Worm (Caenorhabditis elegans) whole organism, young adult: Measurements from ENCODE around the gene F09C8.1.

Source experiments
- F33H1.4 ChIP-seq: fragments of 200-800 bp; sonication (Bioruptor generic); IDR thresholded peaks from 2 replicates; pipeline ENCODE4 v1.3.6; 2022; ENCODE audit warnings: missing genetic modification reagents, missing genetic modification characterization, missing compliant biosample characterization
- F52B5.7 ChIP-seq: sonication (generic microtip); optimal IDR thresholded peaks from 2 replicates; lab custom pipeline; 2016; ENCODE audit warnings: mild to moderate bottlenecking, missing genetic modification characterization, missing compliant biosample characterization
- K12H6.12 ChIP-seq: fragments of 200-800 bp; sonication (Bioruptor generic); optimal IDR thresholded peaks from 2 replicates; lab custom pipeline; 2018; ENCODE audit warnings: mild to moderate bottlenecking, missing genetic modification characterization, missing compliant biosample characterization
- bed-2 ChIP-seq: fragments of 200-800 bp; sonication (Bioruptor generic); IDR thresholded peaks from 2 replicates; pipeline ENCODE4 v1.3.6; 2022; ENCODE audit warnings: missing genetic modification reagents, missing genetic modification characterization, missing compliant biosample characterization
- ccch-3 ChIP-seq: fragments of 200-800 bp; sonication (Bioruptor generic); optimal IDR thresholded peaks from 2 replicates; lab custom pipeline; 2018; ENCODE audit warnings: mild to moderate bottlenecking, missing genetic modification characterization, missing compliant biosample characterization
- cebp-1 ChIP-seq, 2 experiments: fragments of 200-800 bp in 1 of 2; sonication (Bioruptor generic) in 1 of 2; sonication (generic microtip) in 1 of 2; IDR thresholded peaks in 1 of 2; optimal IDR thresholded peaks in 1 of 2; 2 replicates each; pipeline versions ENCODE4 v1.3.6 to Lab custom; 2017 to 2022; ENCODE audit warnings: missing compliant biosample characterization in 2 of 2, missing genetic modification characterization in 2 of 2, mild to moderate bottlenecking in 1 of 2, missing genetic modification reagents in 1 of 2, moderate library complexity in 1 of 2
- cebp-2 ChIP-seq: fragments of 200-800 bp; sonication (Bioruptor generic); IDR thresholded peaks from 2 replicates; pipeline ENCODE4 v1.3.6; 2022; ENCODE audit warnings: missing genetic modification characterization, missing compliant biosample characterization
- ceh-58 ChIP-seq: fragments of 200-800 bp; sonication (Bioruptor generic); IDR thresholded peaks from 2 replicates; pipeline ENCODE4 v1.3.6; 2022; ENCODE audit warnings: missing genetic modification characterization, missing compliant biosample characterization
- ceh-79 ChIP-seq: sonication (generic microtip); optimal IDR thresholded peaks from 2 replicates; lab custom pipeline; 2017; ENCODE audit warnings: mild to moderate bottlenecking, missing genetic modification characterization, missing compliant biosample characterization
- die-1 ChIP-seq: sonication (generic microtip); optimal IDR thresholded peaks from 2 replicates; lab custom pipeline; 2016; ENCODE audit warnings: missing genotype, mild to moderate bottlenecking, missing genetic modification characterization, missing compliant biosample characterization
- dox-1 ChIP-seq: fragments of 200-800 bp; sonication (Bioruptor generic); IDR thresholded peaks from 2 replicates; pipeline ENCODE4 v1.3.6; 2022; ENCODE audit warnings: missing genetic modification reagents, missing genetic modification characterization, missing compliant biosample characterization
- dpff-1 ChIP-seq: sonication (generic microtip); optimal IDR thresholded peaks from 2 replicates; lab custom pipeline; 2017; ENCODE audit warnings: mild to moderate bottlenecking, missing genetic modification characterization, missing compliant biosample characterization
- dpl-1 ChIP-seq: fragments of 150-350 bp; optimal IDR thresholded peaks from 2 replicates; lab custom pipeline; 2014; ENCODE audit warnings: missing biosample characterization, missing genetic modification reagents, missing genetic modification characterization
- egrh-3 ChIP-seq: fragments of 200-800 bp; sonication (Bioruptor generic); IDR thresholded peaks from 2 replicates; pipeline ENCODE4 v1.3.6; 2022; ENCODE audit warnings: missing genetic modification reagents, missing genetic modification characterization, missing compliant biosample characterization
- ekl-4 ChIP-seq: fragments of 200-800 bp; sonication (Bioruptor generic); IDR thresholded peaks from 2 replicates; pipeline ENCODE4 v1.3.6; 2022; ENCODE audit warnings: missing genetic modification reagents, missing genetic modification characterization, missing compliant biosample characterization
- fkh-3 ChIP-seq: sonication (generic microtip); optimal IDR thresholded peaks from 2 replicates; lab custom pipeline; 2016; ENCODE audit warnings: mild to moderate bottlenecking, missing genetic modification characterization, missing compliant biosample characterization
- gei-17 ChIP-seq: fragments of 200-800 bp; sonication (Bioruptor generic); optimal IDR thresholded peaks from 2 replicates; lab custom pipeline; 2018; ENCODE audit warnings: mild to moderate bottlenecking, missing genetic modification characterization, missing compliant biosample characterization
- lin-54 ChIP-seq: fragments of 200-800 bp; sonication (Bioruptor generic); optimal IDR thresholded peaks from 2 replicates; lab custom pipeline; 2018; ENCODE audit warnings: mild to moderate bottlenecking, missing genetic modification characterization, missing compliant biosample characterization
- lir-1 ChIP-seq: fragments of 200-800 bp; sonication (Bioruptor generic); conservative IDR thresholded peaks from 2 replicates; pipeline ENCODE4 v1.3.6; 2022; ENCODE audit warnings: missing genetic modification reagents, missing genetic modification characterization, missing compliant biosample characterization
- lsy-27 ChIP-seq: sonication (generic microtip); optimal IDR thresholded peaks from 2 replicates; lab custom pipeline; 2017; ENCODE audit warnings: missing genetic modification characterization, mild to moderate bottlenecking, missing compliant biosample characterization, antibody characterized with exemption, missing genotype, borderline replicate concordance; ENCODE audit not compliant: insufficient read depth
- madf-3 ChIP-seq: fragments of 200-800 bp; sonication (Bioruptor generic); IDR thresholded peaks from 2 replicates; pipeline ENCODE4 v1.3.6; 2022; ENCODE audit warnings: missing genetic modification reagents, missing genetic modification characterization, missing compliant biosample characterization
- madf-6 ChIP-seq: fragments of 200-800 bp; sonication (Bioruptor generic); IDR thresholded peaks from 2 replicates; pipeline ENCODE4 v1.3.6; 2022; ENCODE audit warnings: missing genetic modification reagents, missing genetic modification characterization, missing compliant biosample characterization
- mcd-1 ChIP-seq: fragments of 200-800 bp; sonication (Bioruptor generic); IDR thresholded peaks from 2 replicates; pipeline ENCODE4 v1.3.6; 2022; ENCODE audit warnings: missing genetic modification reagents, missing genetic modification characterization, missing compliant biosample characterization
- mes-4 ChIP-seq: sonication (generic microtip); optimal IDR thresholded peaks from 2 replicates; lab custom pipeline; 2016; ENCODE audit warnings: missing genotype, missing genetic modification characterization, missing compliant biosample characterization
- nfya-1 ChIP-seq: sonication (generic microtip); optimal IDR thresholded peaks from 2 replicates; lab custom pipeline; 2017; ENCODE audit warnings: antibody characterized with exemption, missing compliant biosample characterization, missing genetic modification characterization, borderline replicate concordance; ENCODE audit not compliant: insufficient read depth
- nhr-80 ChIP-seq: sonication (generic microtip); optimal IDR thresholded peaks from 2 replicates; lab custom pipeline; 2016; ENCODE audit warnings: missing genetic modification characterization, missing compliant biosample characterization
- pha-4 ChIP-seq: fragments of 150-350 bp; sonication (generic microtip); optimal IDR thresholded peaks from 2 replicates; lab custom pipeline; 2014; ENCODE audit warnings: missing biosample characterization, missing genetic modification reagents, missing genetic modification characterization
- sea-2 ChIP-seq: fragments of 200-800 bp; sonication (Bioruptor generic); IDR thresholded peaks from 2 replicates; pipeline ENCODE4 v1.3.6; 2022; ENCODE audit warnings: missing genetic modification characterization, missing compliant biosample characterization
- snpc-3.4 ChIP-seq: sonication (generic microtip); optimal IDR thresholded peaks from 2 replicates; lab custom pipeline; 2017; ENCODE audit warnings: missing genetic modification characterization, mild to moderate bottlenecking, missing compliant biosample characterization, antibody characterized with exemption, moderate library complexity, missing genotype, missing genetic modification reagents
- snpc-4 ChIP-seq, 5 experiments: fragments of 150-350 bp in 1 of 5; sonication (generic microtip) in 4 of 5; optimal IDR thresholded peaks; 2 replicates each; lab custom pipeline; 2014 to 2018; ENCODE audit warnings: missing genetic modification characterization in 5 of 5, missing biosample characterization in 3 of 5, antibody characterized with exemption in 2 of 5, mild to moderate bottlenecking in 2 of 5, missing compliant biosample characterization in 2 of 5, missing genotype in 2 of 5, moderate library complexity in 2 of 5, missing genetic modification reagents in 1 of 5
- zfh-2 ChIP-seq: fragments of 200-800 bp; sonication (Bioruptor generic); conservative IDR thresholded peaks from 2 replicates; pipeline ENCODE4 v1.3.6; 2022; ENCODE audit warnings: missing genetic modification reagents, missing genetic modification characterization, missing compliant biosample characterization
- ztf-25 ChIP-seq: fragments of 200-800 bp; sonication (Bioruptor generic); IDR thresholded peaks from 2 replicates; pipeline ENCODE4 v1.3.6; 2022; ENCODE audit warnings: missing genetic modification reagents, missing genetic modification characterization, missing compliant biosample characterization
- ztf-28 ChIP-seq: fragments of 200-800 bp; sonication (Bioruptor generic); IDR thresholded peaks from 2 replicates; pipeline ENCODE4 v1.3.6; 2022; ENCODE audit warnings: missing genetic modification reagents, missing genetic modification characterization, missing compliant biosample characterization
- ztf-3 ChIP-seq: fragments of 200-800 bp; sonication (Bioruptor generic); optimal IDR thresholded peaks from 2 replicates; lab custom pipeline; 2018; ENCODE audit warnings: mild to moderate bottlenecking, missing genetic modification characterization, missing compliant biosample characterization
- ztf-6 ChIP-seq: fragments of 200-800 bp; sonication (Bioruptor generic); IDR thresholded peaks from 2 replicates; pipeline ENCODE4 v1.3.6; 2022; ENCODE audit warnings: missing genetic modification reagents, missing genetic modification characterization, missing compliant biosample characterization

The F09C8.1 gene

ce11 chrX:16157499-16157898 is 5.8 kb downstream of the F09C8.1 start:
- TF ChIP-seq madf-6 (GFP tag; lab: Robert Waterston, UW) = no peak
- 0 out of 2 replicates have a peak, but pooled peaks have one; percentile 20 for TF ChIP-seq ztf-28
- peak; percentile 61; the same call in 1 of the 2 replicates for TF ChIP-seq egrh-3 (GFP tag; lab: Robert Waterston, UW)
- TF ChIP-seq sea-2 (GFP tag; lab: Robert Waterston, UW) = 0 out of 2 replicates have a peak, but pooled peaks have one; percentile 57
- no peak for TF ChIP-seq snpc-4 (GFP tag; optimal IDR thresholded peaks at IDR 0.05; lab: Kevin White, UChicago)
- TF ChIP-seq snpc-4 (tag; optimal IDR thresholded peaks at IDR 0.05; lab: Kevin White, UChicago) = peak in 3 of 4 experiments; percentile 1 to 66 (median 56)
- peak; percentile 82; the same call in 1 of the 2 replicates for TF ChIP-seq zfh-2
- TF ChIP-seq ccch-3 (GFP tag; lab: Kevin White, UChicago) = no peak
- TF ChIP-seq lsy-27 = no peak
- no peak for TF ChIP-seq lir-1 (GFP tag; lab: Robert Waterston, UW)

- TF ChIP-seq dox-1 (GFP tag; lab: Robert Waterston, UW) = no peak
- no peak for TF ChIP-seq dpff-1 (tag; lab: Kevin White, UChicago)
- no peak for TF ChIP-seq cebp-1 (GFP tag; IDR thresholded peaks at IDR 0.05; lab: Robert Waterston, UW)
- peak; percentile 10 for TF ChIP-seq cebp-1 (tag; optimal IDR thresholded peaks at IDR 0.05; lab: Kevin White, UChicago)
- no peak for TF ChIP-seq ztf-3
- no peak for TF ChIP-seq nfya-1 (tag; lab: Kevin White, UChicago)
- 0 out of 2 replicates have a peak, but pooled peaks have one; percentile 10 for TF ChIP-seq mcd-1 (GFP tag; lab: Robert Waterston, UW)
- peak; percentile 43 for TF ChIP-seq nhr-80 (tag; lab: Kevin White, UChicago)
- no peak for TF ChIP-seq madf-3
- no peak for TF ChIP-seq F33H1.4 (GFP tag; lab: Robert Waterston, UW)
- TF ChIP-seq madf-6 (GFP tag; lab: Robert Waterston, UW) = no peak
- TF ChIP-seq fkh-3 (tag; lab: Kevin White, UChicago) = no peak
- no peak for TF ChIP-seq dpl-1 (GFP tag; lab: Kevin White, UChicago)
- no peak for TF ChIP-seq pha-4 (tag; lab: Kevin White, UChicago)
- peak; percentile 51 for TF ChIP-seq zfh-2
- no peak for TF ChIP-seq die-1 (tag; lab: Kevin White, UChicago)
- TF ChIP-seq K12H6.12 (tag; lab: Kevin White, UChicago) = no peak
- no peak for TF ChIP-seq ceh-79 (tag; lab: Kevin White, UChicago)
- TF ChIP-seq lir-1 (GFP tag; lab: Robert Waterston, UW) = no peak
- TF ChIP-seq F52B5.7 (tag; lab: Kevin White, UChicago) = no peak
- TF ChIP-seq gei-17 = no peak
- TF ChIP-seq, all 124 proteins: peak for 4
These were observed 6.4 kb downstream of the F09C8.1 start for ce11 chrX:16156891-16157290.

- TF ChIP-seq snpc-4 (GFP tag; optimal IDR thresholded peaks at IDR 0.05; lab: Kevin White, UChicago) (no peak), snpc-4 (tag; optimal IDR thresholded peaks at IDR 0.05; lab: Kevin White, UChicago) (no peak), cebp-1 (GFP tag; IDR thresholded peaks at IDR 0.05; lab: Robert Waterston, UW) (no peak), cebp-1 (tag; optimal IDR thresholded peaks at IDR 0.05; lab: Kevin White, UChicago) (no peak), lin-54 (no peak), cebp-2 (peak; percentile 16; the same call in 1 of the 2 replicates), ekl-4 (GFP tag; lab: Robert Waterston, UW) (no peak), ceh-58 (no peak), zfh-2 (peak; percentile 67), ztf-25 (GFP tag; lab: Robert Waterston, UW) (no peak), bed-2 (no peak), ztf-6 (GFP tag; lab: Robert Waterston, UW) (no peak), snpc-3.4 (tag; lab: Kevin White, UChicago) (no peak), mes-4 (no peak)
These were observed 7.9 kb downstream of the F09C8.1 start for ce11 chrX:16155216-16155991.
